Fruit fly (Drosophila melanogaster) whole organism, embryonic: ENCODE results near the gene CG33060.

Experiments used
- Aef1 ChIP-seq: fragments of 200-800 bp; sonication (Bioruptor generic); IDR thresholded peaks from 3 replicates; pipeline ENCODE4 v1.3.6; 2022; ENCODE audit warnings: missing biosample characterization, missing genetic modification characterization
- BtbVII ChIP-seq: fragments of 200-800 bp; sonication (Bioruptor generic); optimal IDR thresholded peaks from 3 replicates; lab custom pipeline; 2017; ENCODE audit warnings: missing biosample characterization, mild to moderate bottlenecking, missing genetic modification characterization
- CG10654 ChIP-seq: fragments of 200-800 bp; sonication (Bioruptor generic); optimal IDR thresholded peaks from 2 replicates; lab custom pipeline; 2016; ENCODE audit warnings: missing biosample characterization, missing genetic modification characterization
- CG11695 ChIP-seq: fragments of 200-800 bp; sonication (Bioruptor generic); IDR thresholded peaks from 3 replicates; pipeline ENCODE4 v1.3.6; 2022; ENCODE audit warnings: missing biosample characterization, missing genetic modification characterization
- CG12299 ChIP-seq: fragments of 200-800 bp; sonication (Bioruptor generic); optimal IDR thresholded peaks from 2 replicates; lab custom pipeline; 2018; ENCODE audit warnings: missing biosample characterization, mild to moderate bottlenecking, missing genetic modification characterization
- CG12942 ChIP-seq: fragments of 200-800 bp; sonication (Bioruptor generic); optimal IDR thresholded peaks from 3 replicates; lab custom pipeline; 2016; ENCODE audit warnings: missing biosample characterization, missing genetic modification characterization
- CG15269 ChIP-seq: fragments of 200-800 bp; sonication (Bioruptor generic); optimal IDR thresholded peaks from 2 replicates; lab custom pipeline; 2018; ENCODE audit warnings: missing biosample characterization, mild to moderate bottlenecking, missing genetic modification characterization, moderate library complexity
- CG15514 ChIP-seq: fragments of 200-800 bp; sonication (Bioruptor generic); optimal IDR thresholded peaks from 3 replicates; lab custom pipeline; 2017; ENCODE audit warnings: missing biosample characterization, missing genetic modification characterization, mild to moderate bottlenecking, moderate library complexity, missing genetic modification reagents
- CG16779 ChIP-seq: fragments of 200-800 bp; sonication (Bioruptor generic); IDR thresholded peaks from 2 replicates; pipeline ENCODE4 v1.3.6; 2022; ENCODE audit warnings: missing biosample characterization, missing genetic modification characterization
- CG2120 ChIP-seq: fragments of 200-800 bp; sonication (Bioruptor generic); optimal IDR thresholded peaks from 3 replicates; lab custom pipeline; 2016; ENCODE audit warnings: missing biosample characterization, missing genetic modification characterization
- CG30020 ChIP-seq: fragments of 200-800 bp; optimal IDR thresholded peaks from 2 replicates; lab custom pipeline; 2019; ENCODE audit warnings: missing biosample characterization, mild to moderate bottlenecking, missing genetic modification characterization, moderate library complexity
- CG3163 ChIP-seq: fragments of 200-800 bp; sonication (Bioruptor generic); optimal IDR thresholded peaks from 3 replicates; lab custom pipeline; 2016; ENCODE audit warnings: missing biosample characterization, missing genetic modification characterization
- CG4328 ChIP-seq: fragments of 200-800 bp; sonication (Bioruptor generic); optimal IDR thresholded peaks from 3 replicates; lab custom pipeline; 2017; ENCODE audit warnings: missing biosample characterization, missing genetic modification reagents, missing genetic modification characterization
- CG5245 ChIP-seq: fragments of 200-800 bp; sonication (Bioruptor generic); optimal IDR thresholded peaks from 3 replicates; lab custom pipeline; 2016; ENCODE audit warnings: missing biosample characterization, missing genetic modification characterization
- CG6654 ChIP-seq: fragments of 200-800 bp; sonication (Bioruptor generic); optimal IDR thresholded peaks from 2 replicates; lab custom pipeline; 2017; ENCODE audit warnings: missing biosample characterization, mild to moderate bottlenecking, missing genetic modification characterization
- CG7963 ChIP-seq: fragments of 200-800 bp; sonication (Bioruptor generic); IDR thresholded peaks from 3 replicates; pipeline ENCODE4 v1.3.6; 2022; ENCODE audit warnings: missing biosample characterization, missing genetic modification characterization; ENCODE audit not compliant: partially characterized antibody
- CG7987 ChIP-seq: fragments of 200-800 bp; sonication (Bioruptor generic); optimal IDR thresholded peaks from 2 replicates; lab custom pipeline; 2018; ENCODE audit warnings: missing biosample characterization, mild to moderate bottlenecking, missing genetic modification characterization, moderate library complexity
- CG9727 ChIP-seq: fragments of 200-800 bp; sonication (Bioruptor generic); optimal IDR thresholded peaks from 3 replicates; lab custom pipeline; 2017; ENCODE audit warnings: missing biosample characterization, mild to moderate bottlenecking, missing genetic modification characterization
- CoRest ChIP-seq: fragments of 200-800 bp; sonication (Bioruptor generic); optimal IDR thresholded peaks from 3 replicates; lab custom pipeline; 2018; ENCODE audit warnings: missing biosample characterization, mild to moderate bottlenecking, missing genetic modification characterization, moderate library complexity
- D19A ChIP-seq: fragments of 200-800 bp; optimal IDR thresholded peaks from 3 replicates; lab custom pipeline; 2019; ENCODE audit warnings: missing biosample characterization, mild to moderate bottlenecking, missing genetic modification characterization, moderate library complexity
- E2f1 ChIP-seq: fragments of 200-800 bp; sonication (Bioruptor generic); IDR thresholded peaks from 2 replicates; pipeline ENCODE4 v1.3.6; 2022; ENCODE audit warnings: missing biosample characterization, missing genetic modification characterization
- Fer3 ChIP-seq: fragments of 200-800 bp; sonication (Bioruptor generic); optimal IDR thresholded peaks from 2 replicates; lab custom pipeline; 2018; ENCODE audit warnings: missing biosample characterization, mild to moderate bottlenecking, missing genetic modification characterization, moderate library complexity
- Kr ChIP-seq: fragments of 200-800 bp; sonication (Bioruptor generic); optimal IDR thresholded peaks from 2 replicates; lab custom pipeline; 2017; ENCODE audit warnings: missing biosample characterization, mild to moderate bottlenecking, missing genetic modification characterization
- Nf-YA ChIP-seq: fragments of 200-800 bp; sonication (Bioruptor generic); IDR thresholded peaks from 2 replicates; pipeline ENCODE4 v1.3.6; 2022; ENCODE audit warnings: missing biosample characterization, missing genetic modification characterization
- NfI ChIP-seq: fragments of 200-800 bp; sonication (Bioruptor generic); optimal IDR thresholded peaks from 3 replicates; lab custom pipeline; 2018; ENCODE audit warnings: missing biosample characterization, mild to moderate bottlenecking, missing genetic modification characterization, moderate library complexity
- Opbp ChIP-seq: fragments of 200-800 bp; sonication (Bioruptor generic); IDR thresholded peaks from 3 replicates; pipeline ENCODE4 v1.3.6; 2022; ENCODE audit warnings: missing biosample characterization, missing genetic modification characterization; ENCODE audit not compliant: partially characterized antibody
- Sin3A ChIP-seq: fragments of >200 bp; optimal IDR thresholded peaks from 2 replicates; lab custom pipeline; 2018
- Stat92E ChIP-seq, 3 experiments: fragments of >200 bp in 2 of 3; fragments of 200-800 bp in 1 of 3; sonication (Bioruptor generic) in 1 of 3; optimal IDR thresholded peaks; 2 replicates each; lab custom pipeline; 2017 to 2019; ENCODE audit warnings: missing biosample characterization in 3 of 3, missing genetic modification characterization in 3 of 3, mild to moderate bottlenecking in 1 of 3, moderate library complexity in 1 of 3
- YL-1 ChIP-seq: fragments of 200-800 bp; sonication (Bioruptor generic); optimal IDR thresholded peaks from 3 replicates; lab custom pipeline; 2017; ENCODE audit warnings: missing biosample characterization, mild to moderate bottlenecking, missing genetic modification characterization
- az2 ChIP-seq: fragments of 200-800 bp; sonication (Bioruptor generic); optimal IDR thresholded peaks from 3 replicates; lab custom pipeline; 2016; ENCODE audit warnings: missing biosample characterization, missing genetic modification characterization
- btn ChIP-seq: fragments of 200-800 bp; sonication (Bioruptor generic); optimal IDR thresholded peaks from 2 replicates; lab custom pipeline; 2016; ENCODE audit warnings: missing biosample characterization, missing genetic modification characterization
- cwo ChIP-seq: fragments of 200-800 bp; sonication (Bioruptor generic); optimal IDR thresholded peaks from 3 replicates; lab custom pipeline; 2017; ENCODE audit warnings: missing biosample characterization, missing genetic modification characterization, mild to moderate bottlenecking, moderate library complexity, missing genetic modification reagents
- ftz-f1 ChIP-seq: fragments of 200-800 bp; sonication (Bioruptor generic); optimal IDR thresholded peaks from 2 replicates; lab custom pipeline; 2016; ENCODE audit warnings: missing biosample characterization, missing genetic modification characterization
- gce ChIP-seq: fragments of 200-800 bp; sonication (Bioruptor generic); IDR thresholded peaks from 3 replicates; pipeline ENCODE4 v1.3.6; 2022; ENCODE audit warnings: missing biosample characterization, missing genetic modification characterization
- gcm2 ChIP-seq: fragments of 200-800 bp; sonication (Bioruptor generic); optimal IDR thresholded peaks from 2 replicates; lab custom pipeline; 2016; ENCODE audit warnings: missing biosample characterization, missing genetic modification characterization
- ham ChIP-seq: fragments of 200-800 bp; sonication (Bioruptor generic); IDR thresholded peaks from 2 replicates; pipeline ENCODE4 v1.3.6; 2022; ENCODE audit warnings: missing biosample characterization, missing genetic modification characterization
- her ChIP-seq: fragments of 200-800 bp; sonication (Bioruptor generic); optimal IDR thresholded peaks from 2 replicates; lab custom pipeline; 2016; ENCODE audit warnings: missing biosample characterization, missing genetic modification characterization
- ind ChIP-seq: fragments of 200-800 bp; sonication (Bioruptor generic); optimal IDR thresholded peaks from 3 replicates; lab custom pipeline; 2016; ENCODE audit warnings: missing biosample characterization, missing genetic modification characterization
- mam ChIP-seq: fragments of 200-800 bp; sonication (Bioruptor generic); optimal IDR thresholded peaks from 3 replicates; lab custom pipeline; 2016; ENCODE audit warnings: missing biosample characterization, missing genetic modification characterization
- mld ChIP-seq: fragments of 200-800 bp; sonication (Bioruptor generic); IDR thresholded peaks from 3 replicates; pipeline ENCODE4 v1.3.6; 2022; ENCODE audit warnings: missing biosample characterization, missing genetic modification characterization; ENCODE audit not compliant: partially characterized antibody
- nom ChIP-seq: fragments of 200-800 bp; sonication (Bioruptor generic); optimal IDR thresholded peaks from 2 replicates; lab custom pipeline; 2017; ENCODE audit warnings: missing biosample characterization, missing genetic modification characterization, mild to moderate bottlenecking, moderate library complexity, missing genetic modification reagents
- p53 ChIP-seq: fragments of 200-800 bp; sonication (Bioruptor generic); optimal IDR thresholded peaks from 2 replicates; lab custom pipeline; 2016; ENCODE audit warnings: missing biosample characterization, missing genetic modification characterization
- phol ChIP-seq: fragments of 200-800 bp; sonication (Bioruptor generic); optimal IDR thresholded peaks from 3 replicates; lab custom pipeline; 2018; ENCODE audit warnings: missing biosample characterization, mild to moderate bottlenecking, missing genetic modification characterization, moderate library complexity
- pum ChIP-seq: fragments of 200-800 bp; sonication (Bioruptor generic); optimal IDR thresholded peaks from 2 replicates; lab custom pipeline; 2016; ENCODE audit warnings: missing biosample characterization, missing genetic modification characterization
- slp2 ChIP-seq: fragments of 200-800 bp; sonication (Bioruptor generic); optimal IDR thresholded peaks from 2 replicates; lab custom pipeline; 2016; ENCODE audit warnings: missing biosample characterization, missing genetic modification characterization
- stwl ChIP-seq: fragments of 200-800 bp; sonication (Bioruptor generic); optimal IDR thresholded peaks from 3 replicates; lab custom pipeline; 2018; ENCODE audit warnings: missing biosample characterization, mild to moderate bottlenecking, missing genetic modification characterization, moderate library complexity
- tio ChIP-seq: fragments of 200-800 bp; sonication (Bioruptor generic); optimal IDR thresholded peaks from 2 replicates; lab custom pipeline; 2017; ENCODE audit warnings: missing biosample characterization, missing genetic modification characterization, inconsistent platforms
- toy ChIP-seq: fragments of 200-800 bp; sonication (Bioruptor generic); IDR thresholded peaks from 2 replicates; pipeline ENCODE4 v1.3.6; 2022; ENCODE audit warnings: missing biosample characterization, missing genetic modification characterization
- trem ChIP-seq: fragments of 200-800 bp; optimal IDR thresholded peaks from 3 replicates; lab custom pipeline; 2019; ENCODE audit warnings: missing biosample characterization, mild to moderate bottlenecking, missing genetic modification characterization, moderate library complexity
- vvl ChIP-seq: fragments of 200-800 bp; sonication (Bioruptor generic); IDR thresholded peaks from 2 replicates; pipeline ENCODE4 v1.3.6; 2022; ENCODE audit warnings: missing biosample characterization, missing genetic modification characterization
- wek ChIP-seq: fragments of 200-800 bp; sonication (Bioruptor generic); optimal IDR thresholded peaks from 3 replicates; lab custom pipeline; 2018; ENCODE audit warnings: missing biosample characterization, mild to moderate bottlenecking, missing genetic modification characterization, moderate library complexity

The CG33060 gene

DNA sequence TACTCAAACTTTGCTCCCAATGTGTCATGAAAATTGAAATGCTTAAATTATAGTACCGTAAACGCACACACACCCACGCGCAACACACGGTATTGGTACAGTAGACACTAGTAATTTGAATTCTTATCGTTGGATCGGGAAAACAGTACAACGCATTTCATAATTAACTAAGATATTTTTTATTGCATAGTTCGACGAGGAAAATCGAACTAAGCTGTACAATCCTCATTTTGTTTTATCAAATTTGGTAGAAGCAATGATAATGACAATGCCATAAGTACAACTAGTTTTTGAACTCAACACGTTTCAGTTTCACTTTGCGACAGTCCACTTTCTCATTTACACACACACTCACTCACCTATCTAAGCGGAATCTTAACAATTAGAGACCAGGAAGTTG is 49.9 kb downstream of the CG33060 start (continued):
- TF ChIP-seq CoRest (peak; percentile 73), ham (GFP tag; lab: Robert Waterston, UW) (no peak), wek (GFP tag; lab: Kevin White, UChicago) (no peak), Fer3 (peak; percentile 81), CG11695 (GFP tag; lab: Robert Waterston, UW) (0 out of 3 replicates have a peak, but pooled peaks have one; percentile 44), Nf-YA (GFP tag; lab: Robert Waterston, UW) (no peak), Stat92E (GFP tag; optimal IDR thresholded peaks at IDR 0.05; lab: Kevin White, UChicago) (no peak), CG15514 (GFP tag; lab: Kevin White, UChicago) (peak; percentile 44), gce (GFP tag; lab: Robert Waterston, UW) (no peak), Sin3A (lab: Kevin White, UChicago) (no peak), btn (GFP tag; lab: Kevin White, UChicago) (peak; percentile 15), Opbp (GFP tag; lab: Robert Waterston, UW) (no peak), CG5245 (peak; percentile 49), CG12942 (peak; percentile 42), cwo (no peak), tio (GFP tag; lab: Kevin White, UChicago) (no peak), mam (GFP tag; lab: Kevin White, UChicago) (peak; percentile 63), nom (GFP tag; lab: Kevin White, UChicago) (no peak), CG2120 (GFP tag; lab: Kevin White, UChicago) (peak; percentile 85), gcm2 (GFP tag; lab: Kevin White, UChicago) (no peak), her (peak; percentile 61), Kr (no peak), CG7963 (no peak), toy (GFP tag; lab: Robert Waterston, UW) (peak; percentile 60; the same call in 1 of the 2 replicates), E2f1 (GFP tag; lab: Robert Waterston, UW) (no peak), stwl (tag; lab: Kevin White, UChicago) (no peak), pum (GFP tag; lab: Kevin White, UChicago) (peak; percentile 64), p53 (GFP tag; lab: Kevin White, UChicago) (peak; percentile 52), CG9727 (peak; percentile 63), CG16779 (GFP tag; lab: Robert Waterston, UW) (no peak), ind (GFP tag; lab: Kevin White, UChicago) (peak; percentile 76), slp2 (GFP tag; lab: Kevin White, UChicago) (no peak), mld (GFP tag; lab: Robert Waterston, UW) (no peak), CG4328 (GFP tag; lab: Kevin White, UChicago) (peak; percentile 58), CG6654 (no peak), CG3163 (GFP tag; lab: Kevin White, UChicago) (no peak), CG30020 (tag; lab: Kevin White, UChicago) (peak; percentile 8), phol (tag; lab: Kevin White, UChicago) (peak; percentile 61), CG15269 (tag; lab: Kevin White, UChicago) (peak; percentile 83), vvl (GFP tag; lab: Robert Waterston, UW) (peak; percentile 65; the same call in 1 of the 2 replicates), D19A (tag; lab: Kevin White, UChicago) (peak; percentile 60), Aef1 (peak; percentile 42; the same call in 1 of the 3 replicates), CG12299 (tag; lab: Kevin White, UChicago) (peak; percentile 49), trem (tag; lab: Kevin White, UChicago) (peak; percentile 42), CG7987 (GFP tag; lab: Kevin White, UChicago) (no peak), ftz-f1 (GFP tag; lab: Kevin White, UChicago) (no peak), CG10654 (GFP tag; lab: Kevin White, UChicago) (peak; percentile 30), az2 (GFP tag; lab: Kevin White, UChicago) (peak; percentile 57), BtbVII (GFP tag; lab: Kevin White, UChicago) (peak; percentile 81), YL-1 (GFP tag; lab: Kevin White, UChicago) (no peak), NfI (GFP tag; lab: Kevin White, UChicago) (peak; percentile 69)
